Worm (Caenorhabditis elegans) whole organism, early embryonic: ENCODE results near the gene col-170.

Experiments used
- B0310.2 ChIP-seq: sonication (generic microtip); optimal IDR thresholded peaks from 2 replicates; lab custom pipeline; 2016; ENCODE audit warnings: mild to moderate bottlenecking, missing genetic modification characterization, missing compliant biosample characterization
- F13C5.2 ChIP-seq: sonication (generic microtip); optimal IDR thresholded peaks from 2 replicates; lab custom pipeline; 2017; ENCODE audit warnings: mild to moderate bottlenecking, missing genetic modification characterization, inconsistent platforms, missing compliant biosample characterization
- ama-1 ChIP-seq: fragments of 150-350 bp; optimal IDR thresholded peaks from 2 replicates; lab custom pipeline; 2014
- ceh-13 ChIP-seq: fragments of 200-800 bp; sonication (Bioruptor generic); optimal IDR thresholded peaks from 2 replicates; lab custom pipeline; 2018; ENCODE audit warnings: mild to moderate bottlenecking, missing genetic modification characterization, missing compliant biosample characterization
- flt-1 ChIP-seq: fragments of 200-800 bp; sonication (Bioruptor generic); IDR thresholded peaks from 2 replicates; pipeline ENCODE4 v1.3.6; 2022; ENCODE audit warnings: missing genetic modification characterization, missing compliant biosample characterization
- hmbx-1 ChIP-seq: sonication (generic microtip); optimal IDR thresholded peaks from 2 replicates; lab custom pipeline; 2016; ENCODE audit warnings: mild to moderate bottlenecking, missing genetic modification characterization, missing compliant biosample characterization
- scrt-1 ChIP-seq: fragments of 200-800 bp; sonication (Bioruptor generic); IDR thresholded peaks from 2 replicates; pipeline ENCODE4 v1.3.6; 2022; ENCODE audit warnings: missing genetic modification characterization, missing compliant biosample characterization
- tra-4 ChIP-seq: sonication (generic microtip); optimal IDR thresholded peaks from 2 replicates; lab custom pipeline; 2017; ENCODE audit warnings: missing genetic modification characterization, missing compliant biosample characterization

DNA sequence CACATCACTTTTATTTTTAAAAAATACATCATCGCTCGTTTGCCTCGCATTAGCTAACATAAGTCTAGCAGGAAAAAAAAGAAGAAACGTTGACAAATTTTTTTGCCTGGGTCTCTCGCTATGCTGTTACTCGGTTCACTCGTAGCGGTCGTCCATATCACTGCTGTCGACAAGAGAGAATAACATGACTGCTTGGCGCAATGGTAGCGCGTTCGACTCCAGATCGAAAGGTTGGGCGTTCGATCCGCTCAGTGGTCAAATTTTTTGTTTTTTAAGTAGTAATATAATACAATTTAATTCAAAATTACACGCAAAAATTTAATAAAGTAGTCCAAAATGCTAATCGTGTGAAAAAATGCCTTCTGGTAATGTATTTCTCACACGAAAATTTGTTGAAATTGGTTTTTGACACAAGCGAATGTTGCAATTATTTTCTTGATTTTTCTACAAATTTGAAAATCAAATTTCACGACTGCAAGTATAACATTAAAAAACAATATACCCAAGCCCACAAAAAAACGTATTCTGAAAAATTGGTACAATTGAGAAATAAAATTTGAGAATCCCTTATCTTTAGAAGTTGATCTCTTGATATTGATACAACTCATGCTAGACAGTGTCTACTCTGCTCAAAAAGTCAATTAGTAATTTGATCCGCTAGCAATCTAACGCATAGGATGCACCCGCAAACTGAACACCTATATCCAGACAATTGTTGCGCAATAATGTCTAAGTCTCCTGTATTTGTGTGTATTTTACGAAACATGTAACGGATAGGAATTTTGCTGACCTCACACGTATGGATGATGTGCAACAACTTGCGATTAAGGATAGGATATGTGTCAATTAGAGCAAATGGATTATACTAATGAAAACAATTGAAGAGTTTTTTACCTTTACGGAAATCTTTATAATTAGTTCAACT lies 39.9 kb downstream of the col-170 start:
- TF ChIP-seq B0310.2 (tag; lab: Kevin White, UChicago), result peak; percentile 58
- no peak for TF ChIP-seq ama-1 (lab: Kevin White, UChicago)
- TF ChIP-seq flt-1 (GFP tag; lab: Robert Waterston, UW), result peak; percentile 82
- TF ChIP-seq scrt-1 (GFP tag; lab: Robert Waterston, UW), result peak; percentile 88
- peak; percentile 64 for TF ChIP-seq hmbx-1
- TF ChIP-seq tra-4 (tag; lab: Kevin White, UChicago), result peak; percentile 28
- TF ChIP-seq ceh-13, result peak; percentile 73
- peak; percentile 62 for TF ChIP-seq F13C5.2 (tag; lab: Kevin White, UChicago)
